Worm (Caenorhabditis elegans): ENCODE measurements around the gene Y52E8A.6.

The Y52E8A.6 gene

DNA sequence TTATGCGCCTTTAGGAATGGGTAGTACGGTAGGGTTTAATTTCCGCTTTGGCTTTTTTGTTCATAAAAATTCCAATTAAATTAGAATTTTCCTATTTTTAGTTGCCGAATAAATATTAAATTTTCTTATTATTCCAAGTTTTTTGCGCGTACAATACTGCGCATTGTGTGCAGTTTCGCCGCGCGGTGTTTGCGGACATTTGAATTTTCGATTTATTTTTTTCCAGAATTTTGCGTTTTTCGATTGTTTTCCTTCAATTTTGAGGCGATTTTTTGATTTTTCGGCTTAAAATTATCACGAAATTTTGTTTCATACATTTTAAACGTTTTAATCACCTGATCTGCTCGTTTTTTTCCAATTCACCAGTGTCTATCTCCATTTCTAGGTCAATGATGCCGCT lies 3.1 kb upstream of the Y52E8A.6 start, which contains the start of gene H20J04.6:
Gene H20J04.6 (plus strand): TSS at position 386 of the 400 bp plus-strand sequence.
- TF ChIP-seq W03F9.2 (tag; optimal IDR thresholded peaks at IDR 0.05) (no peak), dao-5 (tag; optimal IDR thresholded peaks at IDR 0.05) (no peak), him-1 (tag; optimal IDR thresholded peaks at IDR 0.05) (no peak)

DNA sequence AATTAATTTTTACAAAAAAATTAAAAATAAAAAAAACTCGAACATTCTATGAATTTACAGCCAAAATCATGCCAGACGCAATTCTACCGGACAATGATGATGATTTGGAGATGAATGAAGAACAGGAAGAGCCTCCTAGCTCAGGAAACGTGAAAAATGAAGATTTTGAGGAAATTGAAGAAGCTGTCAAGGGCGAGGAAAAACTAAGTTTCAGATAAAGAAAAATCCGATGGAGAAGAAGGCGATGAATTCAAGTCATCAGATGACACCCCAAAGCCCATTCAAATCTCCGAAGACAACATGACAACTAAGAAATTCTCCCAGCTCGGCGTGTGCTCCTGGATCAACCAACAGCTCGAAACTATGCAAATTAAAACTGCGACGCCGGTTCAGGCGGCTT lies 2.0 kb upstream of the Y52E8A.6 start, which contains the start of gene Y52E8A.1:
Gene Y52E8A.1 (plus strand): TSS at position 301 of the 400 bp plus-strand sequence.
- no peak for TF ChIP-seq W03F9.2 (tag; optimal IDR thresholded peaks at IDR 0.05)
- TF ChIP-seq him-1 (tag; optimal IDR thresholded peaks at IDR 0.05): no peak
- no peak for TF ChIP-seq dao-5 (tag; optimal IDR thresholded peaks at IDR 0.05)

DNA sequence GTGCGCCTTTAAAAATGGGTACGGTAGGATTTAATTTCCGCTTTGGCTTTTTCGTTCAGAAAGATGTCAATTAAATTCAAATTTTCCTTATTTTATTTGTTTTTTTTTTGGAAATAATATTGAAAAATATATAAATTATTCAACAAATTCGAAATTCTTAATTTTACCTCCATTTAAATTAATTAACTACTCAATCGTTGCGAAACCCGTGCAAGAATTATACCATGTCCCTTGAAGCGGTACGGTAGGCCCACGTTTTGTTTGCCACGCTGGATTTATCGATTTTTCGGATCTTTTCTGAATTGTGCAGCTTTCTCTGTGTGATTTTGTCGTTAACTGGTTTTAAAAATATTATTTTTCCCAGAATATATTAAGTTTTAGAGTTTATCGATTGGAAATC lies 686 bp upstream of the Y52E8A.6 start, which contains the start of gene Y52E8A.2:
Gene Y52E8A.2 (plus strand): TSS at position 382 of the 400 bp plus-strand sequence.
- no peak for TF ChIP-seq him-1 (tag; optimal IDR thresholded peaks at IDR 0.05)
- TF ChIP-seq dao-5 (tag; optimal IDR thresholded peaks at IDR 0.05): no peak
- TF ChIP-seq W03F9.2 (tag; optimal IDR thresholded peaks at IDR 0.05): no peak

DNA sequence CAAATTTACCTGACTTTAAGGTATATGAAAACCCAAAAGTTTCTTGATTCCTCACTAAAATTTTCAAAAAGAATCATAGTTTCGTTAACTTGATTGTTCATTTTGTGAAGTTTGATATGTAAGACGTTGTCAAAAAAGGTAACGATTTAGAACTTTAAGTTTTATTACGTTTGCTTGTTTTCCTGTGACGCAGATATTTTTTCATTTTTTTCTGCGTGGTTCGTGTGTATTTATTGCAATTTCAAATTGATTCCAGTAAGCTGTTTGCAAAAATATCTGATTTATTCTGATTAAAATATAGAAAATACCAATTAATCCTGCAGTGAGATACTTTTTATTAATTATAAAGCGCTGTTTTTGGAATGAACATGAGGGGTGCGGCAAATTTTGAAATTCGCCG lies 3.8 kb downstream of the Y52E8A.6 start, which contains the start of gene srw-40:
Gene srw-40 (minus strand): TSS at position 101 of the 400 bp plus-strand sequence.
- TF ChIP-seq him-1 (tag; optimal IDR thresholded peaks at IDR 0.05) (no peak), W03F9.2 (tag; optimal IDR thresholded peaks at IDR 0.05) (no peak), dao-5 (tag; optimal IDR thresholded peaks at IDR 0.05) (no peak)

DNA sequence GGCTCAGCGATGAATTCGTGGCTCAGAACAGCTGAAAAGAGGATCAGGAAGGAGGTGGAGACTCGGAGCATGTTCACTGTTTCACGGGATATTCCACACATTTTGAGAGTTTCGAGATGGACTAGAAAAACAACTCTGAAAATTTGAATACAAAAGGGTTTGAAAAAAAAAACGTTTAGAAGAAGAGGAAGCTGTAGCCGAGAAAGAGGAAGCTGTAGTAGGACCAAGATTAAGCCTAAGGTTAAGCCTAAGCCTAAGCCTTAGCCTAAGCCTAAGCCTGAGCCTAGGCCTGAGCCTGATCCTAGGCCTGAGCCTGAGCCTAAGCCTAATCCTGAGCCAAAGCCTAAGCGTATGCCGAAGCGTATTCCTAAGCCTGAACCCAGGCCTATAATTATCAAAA lies 7.7 kb downstream of the Y52E8A.6 start, which contains the start of gene plep-1:
Gene plep-1 (minus strand): TSS at position 101 of the 400 bp plus-strand sequence.
- TF ChIP-seq W03F9.2 (tag; optimal IDR thresholded peaks at IDR 0.05) (no peak), him-1 (tag; optimal IDR thresholded peaks at IDR 0.05) (no peak), dao-5 (tag; optimal IDR thresholded peaks at IDR 0.05) (no peak)

DNA sequence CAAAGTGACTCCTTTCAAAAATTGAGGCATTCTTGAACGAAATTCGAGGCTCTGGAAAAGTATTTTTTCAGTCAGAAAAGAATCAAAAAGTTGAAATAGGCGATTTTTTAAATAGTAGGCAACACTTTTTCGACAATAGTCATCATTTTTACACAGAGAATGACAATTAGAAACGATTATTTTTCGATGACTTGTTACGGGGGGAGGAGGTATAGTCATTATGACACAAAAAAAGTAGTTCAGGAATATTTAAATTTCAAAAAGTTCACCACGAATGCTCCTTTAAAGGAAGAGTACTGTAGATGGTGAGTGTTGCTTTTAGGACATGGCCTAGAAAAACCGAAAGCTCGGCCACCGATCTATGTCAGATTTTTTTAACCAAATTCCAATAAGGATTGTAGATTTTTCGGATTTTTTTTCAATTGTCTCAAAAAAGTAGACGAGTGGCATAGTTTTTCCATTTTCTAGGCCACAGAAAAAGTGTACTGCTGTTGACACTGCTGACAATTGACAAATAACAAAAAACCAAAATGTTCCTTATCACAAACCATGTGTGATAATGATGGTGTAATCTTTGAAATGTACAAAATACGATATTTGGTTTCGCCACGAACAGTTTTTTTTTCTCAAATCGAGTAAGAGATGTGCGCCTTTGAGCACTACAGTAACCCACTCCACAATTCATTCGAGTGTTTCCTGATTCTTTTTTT lies 12.7 kb downstream of the Y52E8A.6 start, which contains the start of gene Y52E8A.3:
Gene Y52E8A.3 (minus strand): TSS at position 51 of the 710 bp plus-strand sequence.
- TF ChIP-seq dao-5 (tag; optimal IDR thresholded peaks at IDR 0.05): no peak
- no peak for TF ChIP-seq W03F9.2 (tag; optimal IDR thresholded peaks at IDR 0.05)
- no peak for TF ChIP-seq him-1 (tag; optimal IDR thresholded peaks at IDR 0.05)

DNA sequence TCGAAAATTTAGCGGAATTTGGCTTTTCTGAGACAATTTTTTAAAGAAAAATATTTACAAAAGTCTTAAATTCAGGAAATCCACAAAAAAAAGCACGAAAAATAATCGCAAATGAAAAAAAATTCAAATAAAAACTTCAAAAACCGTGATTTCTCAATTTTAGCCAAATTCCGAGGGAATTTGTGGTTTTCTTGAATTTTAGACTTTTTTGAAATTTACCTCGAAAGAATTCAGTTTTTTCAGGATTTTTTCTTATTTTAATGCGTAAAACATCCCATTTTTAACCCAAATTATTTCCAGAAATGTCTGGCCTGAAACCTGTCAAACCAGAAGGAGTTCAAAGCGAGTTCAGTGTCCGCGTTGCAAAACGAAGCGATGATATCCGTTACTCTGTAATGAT lies 18.5 kb downstream of the Y52E8A.6 start, which contains the start of gene gtf-2F1:
Gene gtf-2F1 (plus strand): TSS at position 301 of the 400 bp plus-strand sequence.
- TF ChIP-seq dao-5 (tag; optimal IDR thresholded peaks at IDR 0.05): no peak
- no peak for TF ChIP-seq him-1 (tag; optimal IDR thresholded peaks at IDR 0.05)
- no peak for TF ChIP-seq W03F9.2 (tag; optimal IDR thresholded peaks at IDR 0.05)

DNA sequence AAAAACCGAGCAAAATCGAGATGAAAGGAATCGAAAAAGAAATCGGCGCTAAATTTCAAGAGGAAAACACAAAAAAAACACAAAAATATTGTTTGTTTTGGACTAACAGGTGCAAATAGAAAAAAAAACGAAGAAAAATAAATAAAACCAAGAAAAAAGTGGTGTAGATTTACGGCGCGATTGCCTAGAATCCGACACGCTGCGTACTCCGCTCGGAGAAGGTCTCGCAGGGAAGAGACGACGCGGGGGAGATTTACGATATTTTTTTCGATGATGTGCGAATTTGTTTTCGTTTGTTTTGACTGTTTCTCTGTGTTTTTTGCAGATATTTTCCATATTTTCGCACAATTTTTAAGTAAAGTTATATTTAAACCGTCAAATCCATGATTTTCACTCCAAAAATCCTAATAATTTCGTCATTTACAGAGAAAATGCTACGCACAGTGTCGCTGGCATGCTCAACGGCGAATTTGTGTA lies 20.5 kb downstream of the Y52E8A.6 start, which contains the start of gene sco-1:
Gene sco-1 (plus strand): TSS at position 427 of the 477 bp plus-strand sequence.
- TF ChIP-seq dao-5 (tag; optimal IDR thresholded peaks at IDR 0.05) (no peak), W03F9.2 (tag; optimal IDR thresholded peaks at IDR 0.05) (peak; percentile 95), him-1 (tag; optimal IDR thresholded peaks at IDR 0.05) (peak; percentile 92)

DNA sequence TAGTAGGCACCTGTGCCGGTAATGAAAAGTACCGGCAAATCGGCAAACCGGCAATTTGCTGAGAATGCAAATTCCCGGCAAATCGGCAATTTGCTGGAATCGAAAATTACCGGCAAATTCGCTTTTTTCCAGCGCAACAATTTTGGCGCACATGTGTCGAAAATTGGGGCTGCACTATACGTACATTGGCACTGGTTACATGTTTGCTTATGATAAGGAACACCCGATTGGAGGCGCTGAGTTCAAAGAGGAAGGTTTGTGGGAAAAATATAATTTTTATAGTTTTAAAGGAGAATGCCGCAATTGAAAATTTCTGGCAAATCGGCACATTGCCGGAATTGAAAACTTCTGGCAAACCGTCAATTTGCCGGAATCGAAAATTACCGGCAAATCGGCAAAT lies 22.5 kb downstream of the Y52E8A.6 start:
- TF ChIP-seq dao-5 (tag; optimal IDR thresholded peaks at IDR 0.05) (no peak), W03F9.2 (tag; optimal IDR thresholded peaks at IDR 0.05) (no peak), him-1 (tag; optimal IDR thresholded peaks at IDR 0.05) (no peak)

DNA sequence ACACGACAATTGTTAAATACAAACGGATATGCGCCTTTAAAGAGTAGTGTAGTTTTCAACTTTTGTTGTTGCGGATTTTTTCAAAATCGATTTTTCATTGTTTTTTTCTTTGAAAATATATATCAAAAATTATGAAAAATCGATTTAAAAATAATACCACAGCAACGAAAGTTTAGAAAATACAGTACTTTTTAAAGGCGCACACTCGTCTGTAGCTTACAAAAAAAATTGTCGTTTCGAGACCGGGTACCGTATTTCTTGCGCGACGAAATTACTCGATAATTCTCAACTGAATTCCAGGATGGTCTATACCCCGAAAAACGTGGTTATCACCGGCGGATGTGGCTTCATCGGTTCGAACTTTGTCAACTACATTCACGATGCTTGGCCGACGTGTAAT lies 25.0 kb downstream of the Y52E8A.6 start, which contains the start of gene rml-4:
Gene rml-4 (plus strand): TSS at position 301 of the 400 bp plus-strand sequence.
- no peak for TF ChIP-seq dao-5 (tag; optimal IDR thresholded peaks at IDR 0.05)
- TF ChIP-seq W03F9.2 (tag; optimal IDR thresholded peaks at IDR 0.05): no peak
- no peak for TF ChIP-seq him-1 (tag; optimal IDR thresholded peaks at IDR 0.05)

DNA sequence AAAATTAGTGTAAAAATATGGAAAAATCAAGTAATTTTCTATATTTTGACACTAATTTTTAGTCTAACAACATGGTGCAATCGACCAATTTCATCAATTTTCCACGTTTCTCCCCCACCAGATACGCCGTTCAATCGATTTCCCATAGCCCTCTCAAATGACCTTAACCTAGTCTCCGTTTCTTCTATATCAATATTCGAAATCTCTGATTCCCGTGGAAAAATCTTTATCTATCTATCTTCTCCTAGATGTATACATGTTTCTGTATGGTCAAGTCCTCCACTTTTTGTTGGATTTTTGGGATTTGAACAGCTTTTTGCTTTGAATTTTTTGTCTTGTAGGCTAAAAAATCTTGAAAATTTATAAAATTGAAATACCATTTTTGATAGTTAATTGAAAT lies 25.6 kb downstream of the Y52E8A.6 start:
- no peak for TF ChIP-seq dao-5 (tag; optimal IDR thresholded peaks at IDR 0.05)
- TF ChIP-seq him-1 (tag; optimal IDR thresholded peaks at IDR 0.05): no peak
- no peak for TF ChIP-seq W03F9.2 (tag; optimal IDR thresholded peaks at IDR 0.05)

DNA sequence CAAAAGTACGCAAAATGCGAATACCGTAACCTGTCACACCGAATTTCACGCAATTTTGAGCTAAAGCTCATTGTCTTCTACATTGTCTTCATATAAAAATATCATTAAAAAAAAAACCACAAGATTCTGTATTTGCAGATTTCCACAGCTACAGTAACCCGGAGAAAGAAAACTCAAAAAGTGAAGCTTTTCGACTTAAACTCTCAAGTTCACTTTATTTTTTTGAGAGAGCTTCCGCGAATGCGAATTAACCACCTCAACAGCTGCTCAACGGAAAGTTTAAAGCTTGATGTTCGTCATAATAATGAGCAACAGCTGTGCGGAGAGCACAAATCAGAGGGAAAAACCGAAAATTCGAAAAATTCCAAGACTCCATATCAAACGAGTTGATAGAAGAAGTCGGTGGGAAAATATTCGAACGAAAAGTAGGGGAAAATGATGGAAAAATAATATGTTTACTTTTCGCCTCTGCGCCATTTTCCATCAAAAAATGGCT lies 26.7 kb downstream of the Y52E8A.6 start:
- TF ChIP-seq dao-5 (tag; optimal IDR thresholded peaks at IDR 0.05) (no peak), W03F9.2 (tag; optimal IDR thresholded peaks at IDR 0.05) (no peak), him-1 (tag; optimal IDR thresholded peaks at IDR 0.05) (no peak)

DNA sequence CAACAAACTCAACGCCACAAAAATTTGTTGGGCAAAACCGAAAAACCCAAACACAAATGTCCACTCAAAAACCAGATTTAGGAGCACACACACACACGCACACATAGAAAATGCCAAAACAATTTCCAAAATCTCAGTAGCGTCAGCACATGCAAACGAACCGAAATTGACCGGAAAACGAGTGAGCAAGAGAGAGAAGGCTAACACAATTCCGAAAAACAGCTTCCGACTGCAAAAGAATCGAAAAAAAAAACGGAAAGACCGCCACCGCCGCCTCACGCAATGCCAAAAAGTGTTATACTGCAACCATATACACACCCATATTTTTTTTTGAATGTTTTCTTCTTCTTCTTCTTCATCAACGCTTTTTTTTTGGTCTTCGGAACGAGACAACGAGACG lies 28.0 kb downstream of the Y52E8A.6 start:
- TF ChIP-seq dao-5 (tag; optimal IDR thresholded peaks at IDR 0.05) (no peak), him-1 (tag; optimal IDR thresholded peaks at IDR 0.05) (no peak), W03F9.2 (tag; optimal IDR thresholded peaks at IDR 0.05) (no peak)

DNA sequence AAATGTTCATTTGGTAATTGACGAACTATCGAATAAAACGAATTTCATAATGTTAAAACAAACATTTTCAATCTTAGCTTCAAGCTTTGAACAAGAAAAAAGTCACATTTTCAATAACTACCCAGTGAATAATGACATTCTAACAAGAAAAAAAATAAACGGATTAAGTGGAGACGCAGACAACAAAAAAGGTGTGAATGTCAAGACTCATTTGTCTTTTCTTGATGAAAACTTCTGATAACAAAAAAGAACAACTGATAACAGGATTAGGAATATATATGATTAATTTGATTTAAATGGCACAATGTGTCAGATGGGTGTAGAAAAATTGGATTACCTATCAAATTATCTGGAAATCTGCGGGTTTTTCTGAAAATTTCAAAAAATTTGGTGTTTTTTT lies 31.2 kb downstream of the Y52E8A.6 start:
- TF ChIP-seq dao-5 (tag; optimal IDR thresholded peaks at IDR 0.05) (no peak), W03F9.2 (tag; optimal IDR thresholded peaks at IDR 0.05) (no peak), him-1 (tag; optimal IDR thresholded peaks at IDR 0.05) (no peak)

Data from whole organism, L4/young adult.